Worm (Caenorhabditis elegans) whole organism, L3 larva: Measurements from ENCODE around the gene vha-6.

Experiments used
- ZK546.5 ChIP-seq: sonication (generic microtip); optimal IDR thresholded peaks from 2 replicates; lab custom pipeline; 2017; ENCODE audit warnings: missing biosample characterization, missing genetic modification characterization
- elt-2 ChIP-seq: sonication (generic microtip); optimal IDR thresholded peaks from 2 replicates; lab custom pipeline; 2016; ENCODE audit warnings: missing genetic modification reagents, mild to moderate bottlenecking, missing genetic modification characterization, missing compliant biosample characterization
- nhr-12 ChIP-seq: fragments of 150-350 bp; optimal IDR thresholded peaks from 2 replicates; lab custom pipeline; 2014; ENCODE audit warnings: missing biosample characterization, missing genetic modification characterization
- nhr-28 ChIP-seq: fragments of 150-350 bp; optimal IDR thresholded peaks from 2 replicates; lab custom pipeline; 2014; ENCODE audit warnings: missing biosample characterization, missing genetic modification characterization
- unc-62 ChIP-seq: fragments of 150-350 bp; sonication (generic microtip); optimal IDR thresholded peaks from 4 replicates; lab custom pipeline; 2014; ENCODE audit warnings: missing biosample characterization, missing genetic modification reagents, missing genetic modification characterization
- ztf-11 ChIP-seq: fragments of 150-350 bp; optimal IDR thresholded peaks from 2 replicates; lab custom pipeline; 2014; ENCODE audit warnings: missing biosample characterization, missing genetic modification characterization

DNA sequence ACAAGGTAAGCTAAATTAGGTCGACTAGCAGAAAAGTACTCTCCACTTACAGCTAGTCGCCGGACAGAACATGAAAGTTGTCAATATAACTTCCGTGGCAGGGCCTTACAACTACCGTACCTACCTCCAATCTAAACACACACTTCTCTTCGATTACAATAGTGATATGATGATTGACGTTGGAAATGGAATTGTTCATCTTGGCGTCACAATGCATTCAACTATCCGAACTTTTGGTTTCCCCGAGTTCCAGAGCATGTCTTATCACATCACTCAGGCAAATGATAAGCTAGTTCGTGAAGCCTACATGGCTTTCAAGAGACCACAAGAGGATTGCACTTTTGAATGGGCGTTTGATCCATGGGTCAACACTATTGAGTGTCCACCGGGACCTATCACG lies 10.9 kb downstream of the vha-6 start:
- TF ChIP-seq nhr-28 (tag; lab: Kevin White, UChicago) = no peak
- peak; percentile 56 for TF ChIP-seq elt-2 (tag; lab: Kevin White, UChicago)
- TF ChIP-seq ztf-11 (tag; lab: Kevin White, UChicago) = no peak
- TF ChIP-seq nhr-12 (tag; lab: Kevin White, UChicago) = no peak
- no peak for TF ChIP-seq unc-62 (GFP tag; lab: Kevin White, UChicago)
- no peak for TF ChIP-seq ZK546.5 (tag; lab: Kevin White, UChicago)
